Fruit fly (Drosophila melanogaster): ENCODE results near the gene CG32817.

The CG32817 gene

DNA sequence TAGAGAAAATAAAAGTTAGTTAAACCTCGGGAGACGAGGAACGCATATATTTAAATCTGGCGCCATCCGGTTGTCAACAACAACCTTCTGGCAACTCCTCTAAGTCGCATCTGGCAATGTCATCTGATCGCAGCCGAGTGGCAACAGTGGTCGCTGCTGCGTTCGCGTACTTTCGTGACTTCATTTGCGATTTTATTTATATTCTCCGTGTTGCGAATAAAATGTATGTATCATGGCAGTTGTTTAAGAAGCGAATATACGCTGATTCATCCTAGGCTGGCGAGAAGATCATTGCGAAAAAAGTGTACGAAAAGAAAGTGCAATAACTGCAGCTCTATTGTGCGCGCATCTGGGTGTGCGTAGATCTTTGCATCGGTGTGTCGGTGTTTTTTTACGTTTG is 17.5 kb downstream of the CG32817 start, which contains the start of gene svr (continued):
- TF ChIP-seq CG10267 (tag; optimal IDR thresholded peaks at IDR 0.05) (peak; percentile 37), Scr (GFP tag; IDR thresholded peaks at IDR 0.05; ENCODE audit: partially characterized antibody) (peak; percentile 39), ro (GFP tag; IDR thresholded peaks at IDR 0.05) (no peak), CG11504 (tag; optimal IDR thresholded peaks at IDR 0.05) (peak; percentile 12), CG1603 (tag; optimal IDR thresholded peaks at IDR 0.05) (peak; percentile 65), knrl (GFP tag; IDR thresholded peaks at IDR 0.05; ENCODE audit: partially characterized antibody) (0 out of 3 replicates have a peak, but pooled peaks have one; percentile 27), CoRest (tag; optimal IDR thresholded peaks at IDR 0.05) (peak; percentile 15)

DNA sequence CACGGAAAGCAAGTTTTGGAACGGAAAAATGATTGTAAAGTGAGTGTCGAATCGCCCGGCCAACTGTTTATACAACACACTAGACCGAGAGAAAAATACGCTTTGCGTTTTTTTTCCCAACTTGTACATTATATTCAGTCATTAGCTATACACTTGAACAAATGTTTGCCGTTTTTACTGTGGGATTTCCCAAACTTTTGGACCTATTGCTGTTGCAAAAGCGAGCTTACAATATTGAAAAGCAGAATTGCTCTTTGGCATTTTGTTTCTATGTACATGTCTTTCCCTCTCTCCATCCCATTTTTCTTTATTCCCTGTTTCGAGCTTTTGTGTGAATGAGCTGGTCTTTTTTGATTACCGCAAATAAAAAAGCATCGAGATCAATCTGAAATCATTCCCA is 18.6 kb downstream of the CG32817 start:
- no peak for TF ChIP-seq CG4617 (GFP tag; optimal IDR thresholded peaks at IDR 0.05; ENCODE audit: borderline replicate concordance)
- peak in 1 of 2 experiments; percentile 35 for TF ChIP-seq Pdp1 (GFP tag; optimal IDR thresholded peaks at IDR 0.05)
- TF ChIP-seq mld (GFP tag; IDR thresholded peaks at IDR 0.05; ENCODE audit: partially characterized antibody) = no peak
- peak; percentile 6 for TF ChIP-seq Hmr (GFP tag; optimal IDR thresholded peaks at IDR 0.05)
- TF ChIP-seq CG34376 (GFP tag; optimal IDR thresholded peaks at IDR 0.05) = peak; percentile 12
- no peak for TF ChIP-seq CG17186 (GFP tag; optimal IDR thresholded peaks at IDR 0.05)

DNA sequence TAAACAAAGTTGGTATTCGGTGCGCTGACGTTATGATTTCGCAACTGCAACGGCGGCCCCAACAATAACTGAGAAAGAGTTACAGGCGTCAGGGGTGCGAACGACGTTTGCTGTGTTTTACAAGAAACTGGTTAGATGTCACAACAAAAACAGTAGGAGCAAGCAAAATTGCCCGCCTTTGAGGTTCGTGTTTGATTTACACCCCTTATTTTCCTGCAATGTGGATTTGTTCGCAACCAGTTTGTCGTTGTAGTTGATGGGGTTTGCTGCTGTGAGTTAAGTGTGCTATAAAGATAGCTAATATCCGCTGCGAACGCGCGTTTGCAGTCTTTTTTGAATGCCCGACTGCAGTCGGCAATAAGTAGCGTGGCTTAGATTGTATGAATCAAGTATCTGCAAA is 19.6 kb downstream of the CG32817 start:
- peak; percentile 94 for TF ChIP-seq CG5180 (GFP tag; optimal IDR thresholded peaks at IDR 0.05)
- TF ChIP-seq hb (GFP tag; IDR thresholded peaks at IDR 0.05; ENCODE audit: partially characterized antibody) = no peak
- 0 out of 3 replicates have a peak, but pooled peaks have one; percentile 24 for TF ChIP-seq ci (GFP tag; IDR thresholded peaks at IDR 0.05)
- no peak for TF ChIP-seq lab (GFP tag; optimal IDR thresholded peaks at IDR 0.05)
- TF ChIP-seq kni (GFP tag; optimal IDR thresholded peaks at IDR 0.05) = no peak
- no peak for TF ChIP-seq toy (GFP tag; IDR thresholded peaks at IDR 0.05)
- no peak for TF ChIP-seq CG17361 (GFP tag; IDR thresholded peaks at IDR 0.05)
- no peak for TF ChIP-seq CG4730 (GFP tag; IDR thresholded peaks at IDR 0.05)
- no peak for TF ChIP-seq vfl (GFP tag; optimal IDR thresholded peaks at IDR 0.05)
- TF ChIP-seq Med (GFP tag) = peak; percentile 67
- no peak for TF ChIP-seq tin (GFP tag; optimal IDR thresholded peaks at IDR 0.05)
- no peak for TF ChIP-seq CG9797 (GFP tag; optimal IDR thresholded peaks at IDR 0.05)

DNA sequence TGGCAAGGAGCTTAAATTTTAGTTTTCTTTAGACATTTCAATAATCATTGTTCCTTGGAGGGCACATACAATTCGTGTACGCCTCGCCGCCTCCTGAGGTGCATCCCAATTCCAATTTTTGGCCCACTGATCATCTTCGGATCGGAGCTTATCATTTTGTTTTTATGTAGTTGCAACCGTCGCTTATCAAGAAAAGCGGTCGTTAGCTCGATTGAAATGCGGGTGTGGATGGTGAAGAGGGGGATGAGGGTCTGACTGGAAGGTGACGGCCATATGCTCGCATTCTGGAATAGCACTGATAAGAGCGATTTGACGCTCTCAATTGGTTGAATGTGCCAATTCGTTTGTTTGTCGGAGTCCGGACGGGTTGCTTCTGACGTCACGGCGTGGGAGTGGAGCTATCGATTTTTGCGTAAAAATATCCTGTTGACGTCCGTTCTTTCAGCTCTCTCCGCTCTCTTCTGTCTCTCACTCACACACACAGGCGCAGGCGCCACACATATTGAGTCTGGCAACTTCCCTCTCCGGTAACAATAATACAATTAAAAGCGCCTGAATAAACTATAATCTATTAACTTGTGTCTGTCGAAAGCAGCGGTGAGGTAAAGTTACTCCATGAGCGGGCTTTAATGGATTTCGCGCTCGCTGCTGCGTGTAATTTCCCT is 20.2 kb downstream of the CG32817 start:
- TF ChIP-seq B-H1 (GFP tag; IDR thresholded peaks at IDR 0.05) (no peak), Blimp-1 (GFP tag; optimal IDR thresholded peaks at IDR 0.05) (no peak), CG34422 (GFP tag; IDR thresholded peaks at IDR 0.05) (no peak), chinmo (GFP tag; IDR thresholded peaks at IDR 0.05; ENCODE audit: partially characterized antibody) (0 out of 4 replicates have a peak, but pooled peaks have one; percentile 10), Trl (optimal IDR thresholded peaks at IDR 0.05) (peak; percentile 51 to 81), Trl (GFP tag; optimal IDR thresholded peaks at IDR 0.05) (no peak), grn (GFP tag; optimal IDR thresholded peaks at IDR 0.05) (peak; percentile 21), Taf1 (GFP tag; IDR thresholded peaks at IDR 0.05) (no peak), Hand (GFP tag; optimal IDR thresholded peaks at IDR 0.05) (no peak), crol (GFP tag; IDR thresholded peaks at IDR 0.05) (peak; percentile 74), BtbVII (GFP tag; optimal IDR thresholded peaks at IDR 0.05) (no peak), slbo (GFP tag; IDR thresholded peaks at IDR 0.05) (no peak), cg (GFP tag; optimal IDR thresholded peaks at IDR 0.05) (peak; percentile 51), CG12769 (tag; optimal IDR thresholded peaks at IDR 0.05) (peak; percentile 71), CG31365 (tag; optimal IDR thresholded peaks at IDR 0.05) (no peak), Camta (GFP tag; optimal IDR thresholded peaks at IDR 0.05) (no peak), twi (tag; optimal IDR thresholded peaks at IDR 0.05) (peak; percentile 53), CG14014 (GFP tag; IDR thresholded peaks at IDR 0.05) (no peak), sob (GFP tag; IDR thresholded peaks at IDR 0.05) (no peak), onecut (GFP tag; IDR thresholded peaks at IDR 0.05) (peak; percentile 95), unpg (GFP tag; optimal IDR thresholded peaks at IDR 0.05) (no peak), Med (GFP tag) (peak; percentile 26)

Measured in whole organism, embryonic.